Worm (Caenorhabditis elegans) whole organism, L1 larva: ENCODE data around the gene C34C12.9.

Experiments
- Y116A8C.19 ChIP-seq: sonication (generic microtip); optimal IDR thresholded peaks from 2 replicates; lab custom pipeline; 2016; ENCODE audit warnings: missing compliant biosample characterization, missing genetic modification characterization, borderline replicate concordance
- aha-1 ChIP-seq: fragments of 150-350 bp; optimal IDR thresholded peaks from 2 replicates; lab custom pipeline; 2014; ENCODE audit warnings: missing biosample characterization, missing genetic modification characterization
- alr-1 ChIP-seq: fragments of 200-800 bp; sonication (Bioruptor generic); optimal IDR thresholded peaks from 2 replicates; lab custom pipeline; 2018; ENCODE audit warnings: borderline replicate concordance, mild to moderate bottlenecking, missing genetic modification characterization, missing compliant biosample characterization
- blmp-1 ChIP-seq: fragments of 150-350 bp; optimal IDR thresholded peaks from 2 replicates; lab custom pipeline; 2014; ENCODE audit warnings: missing biosample characterization, missing genetic modification characterization
- ceh-90 ChIP-seq: sonication (generic microtip); optimal IDR thresholded peaks from 2 replicates; lab custom pipeline; 2016; ENCODE audit warnings: missing genetic modification characterization, missing compliant biosample characterization
- ces-1 ChIP-seq: fragments of 150-350 bp; optimal IDR thresholded peaks from 2 replicates; lab custom pipeline; 2014; ENCODE audit warnings: missing biosample characterization, missing genetic modification reagents, missing genetic modification characterization
- dsc-1 ChIP-seq: sonication (generic microtip); optimal IDR thresholded peaks from 2 replicates; lab custom pipeline; 2016; ENCODE audit warnings: mild to moderate bottlenecking, missing genetic modification characterization, missing compliant biosample characterization
- efl-1 ChIP-seq, 4 experiments: fragments of 150-350 bp; optimal IDR thresholded peaks in 3 of 4; peaks in 1 of 4; 1 replicate in 1 of 4; 2 replicates in 3 of 4; lab custom pipeline; 2014; ENCODE audit warnings: missing biosample characterization in 2 of 4, missing genetic modification characterization in 2 of 4, missing genetic modification reagents in 2 of 4
- efl-3 ChIP-seq: fragments of 200-800 bp; sonication (Bioruptor generic); optimal IDR thresholded peaks from 2 replicates; lab custom pipeline; 2018; ENCODE audit warnings: mild to moderate bottlenecking, missing genetic modification characterization, missing compliant biosample characterization
- egl-27 ChIP-seq, 2 experiments: fragments of 150-350 bp in 1 of 2; sonication (generic microtip); optimal IDR thresholded peaks; 3 replicates each; lab custom pipeline; 2017 to 2018; ENCODE audit warnings: missing biosample characterization in 2 of 2, missing genetic modification characterization in 2 of 2, missing genetic modification reagents in 2 of 2
- elt-2 ChIP-seq: sonication (generic microtip); optimal IDR thresholded peaks from 2 replicates; lab custom pipeline; 2016; ENCODE audit warnings: missing genetic modification characterization, mild to moderate bottlenecking, inconsistent platforms, missing compliant biosample characterization, missing genetic modification reagents
- elt-3 ChIP-seq, 6 experiments: fragments of 150-350 bp in 1 of 6; sonication (generic microtip); optimal IDR thresholded peaks; 2 replicates each; lab custom pipeline; 2017 to 2018; ENCODE audit warnings: missing biosample characterization in 6 of 6, missing genetic modification characterization in 6 of 6, inconsistent platforms in 1 of 6
- fkh-4 ChIP-seq: sonication (generic microtip); optimal IDR thresholded peaks from 2 replicates; lab custom pipeline; 2016; ENCODE audit warnings: missing compliant biosample characterization, missing genetic modification characterization, borderline replicate concordance
- fos-1 ChIP-seq: fragments of 150-350 bp; optimal IDR thresholded peaks from 2 replicates; lab custom pipeline; 2014; ENCODE audit warnings: missing biosample characterization, missing genetic modification characterization
- hlh-17 ChIP-seq: fragments of 200-800 bp; sonication (Bioruptor generic); optimal IDR thresholded peaks from 2 replicates; lab custom pipeline; 2018; ENCODE audit warnings: missing genetic modification characterization, mild to moderate bottlenecking, missing compliant biosample characterization, moderate library complexity, borderline replicate concordance
- irx-1 ChIP-seq: sonication (generic microtip); optimal IDR thresholded peaks from 2 replicates; lab custom pipeline; 2016; ENCODE audit warnings: missing genetic modification characterization, missing compliant biosample characterization
- lin-13 ChIP-seq: fragments of 150-350 bp; optimal IDR thresholded peaks from 2 replicates; lab custom pipeline; 2014; ENCODE audit warnings: missing biosample characterization, missing genetic modification reagents, missing genetic modification characterization
- lir-3 ChIP-seq: sonication (generic microtip); optimal IDR thresholded peaks from 2 replicates; lab custom pipeline; 2016; ENCODE audit warnings: mild to moderate bottlenecking, missing genetic modification characterization, moderate library complexity, missing compliant biosample characterization; ENCODE audit not compliant: poor library complexity
- lsy-2 ChIP-seq, 2 experiments: fragments of 150-350 bp; optimal IDR thresholded peaks; 2 replicates each; lab custom pipeline; 2014; ENCODE audit warnings: missing biosample characterization in 2 of 2, missing genetic modification characterization in 2 of 2
- mab-9 ChIP-seq: fragments of 200-800 bp; sonication (Bioruptor generic); IDR thresholded peaks from 2 replicates; pipeline ENCODE4 v1.3.6; 2022; ENCODE audit warnings: missing genetic modification reagents, missing genetic modification characterization, missing compliant biosample characterization
- mdl-1 ChIP-seq, 2 experiments: fragments of 150-350 bp; optimal IDR thresholded peaks; 2 replicates each; lab custom pipeline; 2014 to 2017; ENCODE audit warnings: missing biosample characterization in 2 of 2, missing genetic modification characterization in 2 of 2, inconsistent platforms in 1 of 2
- mep-1 ChIP-seq: fragments of 150-350 bp; optimal IDR thresholded peaks from 2 replicates; lab custom pipeline; 2014; ENCODE audit warnings: missing biosample characterization, missing genetic modification characterization
- nhr-12 ChIP-seq: sonication (generic microtip); optimal IDR thresholded peaks from 2 replicates; lab custom pipeline; 2017; ENCODE audit warnings: missing biosample characterization, missing genetic modification characterization
- nhr-19 ChIP-seq: fragments of 200-800 bp; sonication (Bioruptor generic); conservative IDR thresholded peaks from 2 replicates; pipeline ENCODE4 v1.3.6; 2022; ENCODE audit warnings: missing genetic modification characterization, missing compliant biosample characterization
- nhr-20 ChIP-seq: sonication (generic microtip); optimal IDR thresholded peaks from 2 replicates; lab custom pipeline; 2016; ENCODE audit warnings: mild to moderate bottlenecking, missing genetic modification characterization, missing compliant biosample characterization
- nhr-28 ChIP-seq: fragments of 150-350 bp; optimal IDR thresholded peaks from 2 replicates; lab custom pipeline; 2014; ENCODE audit warnings: missing biosample characterization, missing genetic modification characterization
- nhr-47 ChIP-seq: sonication (generic microtip); optimal IDR thresholded peaks from 2 replicates; lab custom pipeline; 2016; ENCODE audit warnings: mild to moderate bottlenecking, missing genetic modification characterization, moderate library complexity, missing compliant biosample characterization
- nhr-76 ChIP-seq: sonication (generic microtip); optimal IDR thresholded peaks from 2 replicates; lab custom pipeline; 2017; ENCODE audit warnings: missing biosample characterization, missing genetic modification characterization
- pax-3 ChIP-seq: fragments of 200-800 bp; sonication (Bioruptor generic); optimal IDR thresholded peaks from 2 replicates; lab custom pipeline; 2018; ENCODE audit warnings: mild to moderate bottlenecking, missing genetic modification characterization, moderate library complexity, missing compliant biosample characterization
- pqm-1 ChIP-seq: sonication (generic microtip); optimal IDR thresholded peaks from 3 replicates; lab custom pipeline; 2017; ENCODE audit warnings: missing biosample characterization, missing genetic modification characterization
- rnt-1 ChIP-seq: sonication (generic microtip); optimal IDR thresholded peaks from 2 replicates; lab custom pipeline; 2016; ENCODE audit warnings: mild to moderate bottlenecking, missing genetic modification characterization, moderate library complexity, missing compliant biosample characterization
- snpc-4 ChIP-seq: fragments of 150-350 bp; optimal IDR thresholded peaks from 2 replicates; lab custom pipeline; 2014; ENCODE audit warnings: missing biosample characterization, missing genetic modification characterization
- sox-4 ChIP-seq: sonication (generic microtip); optimal IDR thresholded peaks from 2 replicates; lab custom pipeline; 2016; ENCODE audit warnings: missing genetic modification characterization, missing compliant biosample characterization
- sptf-1 ChIP-seq: fragments of 150-350 bp; optimal IDR thresholded peaks from 2 replicates; lab custom pipeline; 2014; ENCODE audit warnings: missing biosample characterization, missing genetic modification characterization
- swsn-7 ChIP-seq: sonication (generic microtip); optimal IDR thresholded peaks from 2 replicates; lab custom pipeline; 2016; ENCODE audit warnings: missing genetic modification characterization, missing compliant biosample characterization
- tbx-2 ChIP-seq: sonication (generic microtip); optimal IDR thresholded peaks from 2 replicates; lab custom pipeline; 2016; ENCODE audit warnings: missing genetic modification characterization, missing compliant biosample characterization
- tlp-1 ChIP-seq: fragments of 150-350 bp; optimal IDR thresholded peaks from 2 replicates; lab custom pipeline; 2014; ENCODE audit warnings: missing biosample characterization, missing genetic modification characterization
- unc-86 ChIP-seq: sonication (generic microtip); optimal IDR thresholded peaks from 2 replicates; lab custom pipeline; 2016; ENCODE audit warnings: missing genetic modification characterization, missing compliant biosample characterization
- xbp-1 ChIP-seq: sonication (generic microtip); optimal IDR thresholded peaks from 2 replicates; lab custom pipeline; 2016; ENCODE audit warnings: missing genetic modification characterization, missing compliant biosample characterization
- zip-4 ChIP-seq: fragments of 200-800 bp; sonication (Bioruptor generic); optimal IDR thresholded peaks from 2 replicates; lab custom pipeline; 2018; ENCODE audit warnings: mild to moderate bottlenecking, missing genetic modification characterization, moderate library complexity, missing compliant biosample characterization
- ztf-11 ChIP-seq, 2 experiments: sonication (generic microtip); optimal IDR thresholded peaks; 2 replicates each; lab custom pipeline; 2016 to 2017; ENCODE audit warnings: missing genetic modification characterization in 2 of 2, missing biosample characterization in 1 of 2, missing compliant biosample characterization in 1 of 2

The C34C12.9 gene

DNA sequence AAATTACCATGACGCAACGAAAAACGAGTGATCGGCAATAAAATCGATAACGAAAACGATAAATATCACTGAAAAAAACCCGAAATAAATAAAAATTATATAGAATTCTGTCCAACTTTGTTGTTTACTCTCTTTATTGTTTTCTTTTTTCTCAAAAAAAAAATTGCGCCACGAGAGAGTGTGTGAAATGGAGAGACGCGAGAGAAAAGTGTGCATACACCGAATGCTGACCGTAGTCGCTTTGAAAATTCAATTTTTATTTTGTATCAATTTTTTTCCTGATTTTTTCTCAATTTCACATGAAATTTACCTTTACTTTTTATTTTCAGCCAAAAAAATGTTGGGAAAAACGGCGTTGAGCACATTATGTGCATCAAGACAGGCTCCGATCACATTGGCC is 34.6 kb upstream of the C34C12.9 start, which contains the start of the genes M01F1.4 and mrpl-35 (continued):
- TF ChIP-seq ztf-11 (tag; optimal IDR thresholded peaks at IDR 0.05; lab: Kevin White, UChicago) (no peak), sptf-1 (tag; lab: Kevin White, UChicago) (no peak), nhr-20 (tag; lab: Kevin White, UChicago) (peak; percentile 57), elt-3 (tag; optimal IDR thresholded peaks at IDR 0.05; lab: Kevin White, UChicago) (peak in 1 of 6 experiments; percentile 63), alr-1 (tag; lab: Kevin White, UChicago) (no peak), ceh-90 (tag; lab: Kevin White, UChicago) (no peak), lsy-2 (tag; optimal IDR thresholded peaks at IDR 0.05; lab: Kevin White, UChicago) (peak; percentile 95 to 98), lir-3 (tag; lab: Kevin White, UChicago) (no peak), tbx-2 (peak; percentile 23), sox-4 (tag; lab: Kevin White, UChicago) (no peak), dsc-1 (tag; lab: Kevin White, UChicago) (no peak), pqm-1 (tag; lab: Kevin White, UChicago) (no peak), pax-3 (tag; lab: Kevin White, UChicago) (no peak), swsn-7 (peak; percentile 28), mdl-1 (tag; optimal IDR thresholded peaks at IDR 0.05; lab: Kevin White, UChicago) (peak in 1 of 2 experiments; percentile 2), aha-1 (tag; lab: Kevin White, UChicago) (no peak), unc-86 (tag; lab: Kevin White, UChicago) (no peak), nhr-12 (no peak), mep-1 (tag; lab: Kevin White, UChicago) (peak; percentile 93), fos-1 (tag; lab: Kevin White, UChicago) (no peak), zip-4 (GFP tag; lab: Kevin White, UChicago) (no peak), ces-1 (GFP tag; lab: Kevin White, UChicago) (no peak), nhr-28 (no peak), hlh-17 (GFP tag; lab: Kevin White, UChicago) (no peak), nhr-47 (tag; lab: Kevin White, UChicago) (peak; percentile 38), efl-3 (GFP tag; lab: Kevin White, UChicago) (no peak), efl-1 (optimal IDR thresholded peaks at IDR 0.05; lab: Kevin White, UChicago) (peak; percentile 54 to 57), efl-1 (GFP tag; optimal IDR thresholded peaks at IDR 0.05 in 1 of 2; lab: Kevin White, UChicago) (peak; percentile 76 to 94), Y116A8C.19 (tag; lab: Kevin White, UChicago) (no peak), rnt-1 (tag; lab: Kevin White, UChicago) (peak; percentile 38), elt-2 (no peak), fkh-4 (tag; lab: Kevin White, UChicago) (no peak), snpc-4 (tag; lab: Kevin White, UChicago) (peak; percentile 52), blmp-1 (tag; lab: Kevin White, UChicago) (peak; percentile 67), irx-1 (tag; lab: Kevin White, UChicago) (no peak), lin-13 (GFP tag; lab: Kevin White, UChicago) (no peak), egl-27 (tag; optimal IDR thresholded peaks at IDR 0.05; lab: Kevin White, UChicago) (no peak), nhr-76 (tag; lab: Kevin White, UChicago) (no peak), tlp-1 (tag; lab: Kevin White, UChicago) (no peak), nhr-19 (GFP tag; lab: Robert Waterston, UW) (no peak), xbp-1 (tag; lab: Kevin White, UChicago) (peak; percentile 41), mab-9 (GFP tag; lab: Robert Waterston, UW) (no peak)
- TF ChIP-seq, all 84 proteins: peak for 26
